Fruit fly (Drosophila melanogaster): ENCODE results near the gene CG43321.

dm6 chr2L:7023614-7024259 lies 11.7 kb downstream of the CG43321 start, which contains the start of gene Gart:
- TF ChIP-seq CTCF (optimal IDR thresholded peaks at IDR 0.05), result no peak
- TF ChIP-seq CG8478 (optimal IDR thresholded peaks at IDR 0.05), result no peak

Measured in S2 (cell line).